Worm (Caenorhabditis elegans) whole organism, L4 larva: Measurements from ENCODE around the gene gst-15.

Source experiments
- ZK337.2 ChIP-seq: fragments of 200-800 bp; sonication (Bioruptor generic); IDR thresholded peaks from 2 replicates; pipeline ENCODE4 v1.3.6; 2022; ENCODE audit warnings: missing genetic modification reagents, missing genetic modification characterization, missing compliant biosample characterization
- aly-2 ChIP-seq: sonication (generic microtip); optimal IDR thresholded peaks from 2 replicates; lab custom pipeline; 2018; ENCODE audit warnings: missing biosample characterization, missing genetic modification characterization
- ama-1 ChIP-seq: fragments of 150-350 bp; optimal IDR thresholded peaks from 2 replicates; lab custom pipeline; 2014; ENCODE audit warnings: inconsistent platforms, mixed read lengths
- ceh-82 ChIP-seq: sonication (generic microtip); optimal IDR thresholded peaks from 2 replicates; lab custom pipeline; 2017; ENCODE audit warnings: missing biosample characterization, missing genetic modification characterization
- fos-1 ChIP-seq: fragments of 150-350 bp; optimal IDR thresholded peaks from 2 replicates; lab custom pipeline; 2014; ENCODE audit warnings: missing biosample characterization, missing genetic modification characterization
- madf-9 ChIP-seq: fragments of 200-800 bp; sonication (Bioruptor generic); conservative IDR thresholded peaks from 2 replicates; pipeline ENCODE4 v1.3.6; 2022; ENCODE audit warnings: missing genetic modification reagents, missing genetic modification characterization, missing compliant biosample characterization
- nhr-25 ChIP-seq: sonication (generic microtip); optimal IDR thresholded peaks from 2 replicates; lab custom pipeline; 2017; ENCODE audit warnings: missing genetic modification characterization, mild to moderate bottlenecking, missing compliant biosample characterization, antibody characterized with exemption, moderate library complexity, borderline replicate concordance; ENCODE audit not compliant: insufficient read depth
- nhr-77 ChIP-seq: fragments of 150-350 bp; optimal IDR thresholded peaks from 2 replicates; lab custom pipeline; 2014; ENCODE audit warnings: missing biosample characterization, missing genetic modification characterization
- unc-130 ChIP-seq: sonication (generic microtip); optimal IDR thresholded peaks from 2 replicates; lab custom pipeline; 2016; ENCODE audit warnings: missing genetic modification reagents, missing genetic modification characterization, missing compliant biosample characterization
- unc-39 ChIP-seq: sonication (generic microtip); optimal IDR thresholded peaks from 2 replicates; lab custom pipeline; 2017; ENCODE audit warnings: missing biosample characterization, missing genetic modification characterization
- zag-1 ChIP-seq: fragments of 150-350 bp; optimal IDR thresholded peaks from 2 replicates; lab custom pipeline; 2014; ENCODE audit warnings: missing biosample characterization, missing genetic modification characterization

DNA sequence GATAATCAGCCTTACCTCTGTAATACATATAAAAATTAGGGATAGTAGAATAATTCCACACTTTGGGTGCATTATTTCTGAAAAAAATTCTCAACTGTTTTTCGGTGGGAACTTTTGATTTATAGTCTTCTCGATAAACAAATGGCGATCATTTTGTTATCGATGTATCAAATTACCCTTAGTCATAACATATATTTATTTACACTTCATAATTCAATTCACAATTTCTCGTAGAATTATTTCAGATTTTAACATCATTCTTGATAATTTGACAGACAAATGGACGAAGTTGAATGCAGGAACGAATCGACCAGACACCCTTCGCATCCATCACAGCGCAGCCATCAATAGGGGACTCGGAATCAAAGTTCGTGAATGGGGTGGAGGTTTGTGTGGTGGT lies 22.5 kb downstream of the gst-15 start, which contains the start of gene clec-145:
- TF ChIP-seq zag-1 (tag; lab: Kevin White, UChicago) = no peak
- no peak for TF ChIP-seq nhr-77 (tag; lab: Kevin White, UChicago)
- TF ChIP-seq unc-130 (GFP tag; lab: Kevin White, UChicago) = no peak
- TF ChIP-seq ama-1 (lab: Kevin White, UChicago) = no peak
- TF ChIP-seq ceh-82 (tag; lab: Kevin White, UChicago) = no peak
- TF ChIP-seq aly-2 (tag; lab: Kevin White, UChicago) = no peak
- TF ChIP-seq unc-39 (tag; lab: Kevin White, UChicago) = no peak
- no peak for TF ChIP-seq nhr-25 (tag; lab: Kevin White, UChicago)
- no peak for TF ChIP-seq fos-1 (tag; lab: Kevin White, UChicago)
- TF ChIP-seq ZK337.2 = no peak
- no peak for TF ChIP-seq madf-9 (GFP tag; lab: Robert Waterston, UW)
